Fruit fly (Drosophila melanogaster) whole organism, embryonic: ENCODE data around the gene Sgs1.

Source experiments
- B-H2 ChIP-seq: fragments of 200-800 bp; sonication (Bioruptor generic); optimal IDR thresholded peaks from 2 replicates; lab custom pipeline; 2018; ENCODE audit warnings: missing biosample characterization, mild to moderate bottlenecking, missing genetic modification characterization
- CG10959 ChIP-seq: fragments of 200-800 bp; sonication (Bioruptor generic); IDR thresholded peaks from 2 replicates; pipeline ENCODE4 v1.3.6; 2022; ENCODE audit warnings: missing biosample characterization, missing genetic modification characterization
- CG11085 ChIP-seq: fragments of 200-800 bp; sonication (Bioruptor generic); IDR thresholded peaks from 2 replicates; pipeline ENCODE4 v1.3.6; 2022; ENCODE audit warnings: missing biosample characterization, missing genetic modification characterization
- CG11247 ChIP-seq: fragments of 200-800 bp; sonication (Bioruptor generic); IDR thresholded peaks from 2 replicates; pipeline ENCODE4 v1.3.6; 2022; ENCODE audit warnings: missing biosample characterization, missing genetic modification characterization
- CG13624 ChIP-seq: fragments of 200-800 bp; sonication (Bioruptor generic); optimal IDR thresholded peaks from 2 replicates; lab custom pipeline; 2016; ENCODE audit warnings: missing biosample characterization, missing genetic modification characterization
- CG13894 ChIP-seq: fragments of 200-800 bp; sonication (Bioruptor generic); optimal IDR thresholded peaks from 3 replicates; lab custom pipeline; 2018; ENCODE audit warnings: missing biosample characterization, mild to moderate bottlenecking, missing genetic modification characterization, moderate library complexity
- CG14860 ChIP-seq: fragments of 200-800 bp; sonication (Bioruptor generic); IDR thresholded peaks from 3 replicates; pipeline ENCODE4 v1.3.6; 2022; ENCODE audit warnings: missing biosample characterization, missing genetic modification characterization; ENCODE audit not compliant: partially characterized antibody
- CG15011 ChIP-seq: fragments of 200-800 bp; sonication (Bioruptor generic); optimal IDR thresholded peaks from 3 replicates; lab custom pipeline; 2018; ENCODE audit warnings: missing biosample characterization, mild to moderate bottlenecking, missing genetic modification characterization
- CG15479 ChIP-seq: fragments of 200-800 bp; sonication (Bioruptor generic); optimal IDR thresholded peaks from 3 replicates; lab custom pipeline; 2019; ENCODE audit warnings: missing biosample characterization, mild to moderate bottlenecking, missing genetic modification characterization, moderate library complexity
- CG17361 ChIP-seq: fragments of 200-800 bp; sonication (Bioruptor generic); IDR thresholded peaks from 3 replicates; pipeline ENCODE4 v1.3.6; 2022; ENCODE audit warnings: missing biosample characterization, missing genetic modification characterization
- CG1832 ChIP-seq: fragments of 200-800 bp; sonication (Bioruptor generic); optimal IDR thresholded peaks from 2 replicates; lab custom pipeline; 2017; ENCODE audit warnings: missing biosample characterization, mild to moderate bottlenecking, missing genetic modification characterization, inconsistent platforms
- CG2116 ChIP-seq: fragments of 200-800 bp; sonication (Bioruptor generic); optimal IDR thresholded peaks from 3 replicates; lab custom pipeline; 2018; ENCODE audit warnings: missing biosample characterization, mild to moderate bottlenecking, missing genetic modification characterization
- CG2129 ChIP-seq: fragments of 200-800 bp; sonication (Bioruptor generic); IDR thresholded peaks from 2 replicates; pipeline ENCODE4 v1.3.6; 2022; ENCODE audit warnings: missing biosample characterization, missing genetic modification characterization; ENCODE audit not compliant: partially characterized antibody
- CG30020 ChIP-seq: fragments of 200-800 bp; optimal IDR thresholded peaks from 2 replicates; lab custom pipeline; 2019; ENCODE audit warnings: missing biosample characterization, mild to moderate bottlenecking, missing genetic modification characterization, moderate library complexity
- CG32772 ChIP-seq: fragments of 200-800 bp; sonication (Bioruptor generic); IDR thresholded peaks from 2 replicates; pipeline ENCODE4 v1.3.6; 2022; ENCODE audit warnings: missing biosample characterization, missing genetic modification characterization
- CG43689 ChIP-seq: fragments of 200-800 bp; sonication (Bioruptor generic); IDR thresholded peaks from 2 replicates; pipeline ENCODE4 v1.3.6; 2022; ENCODE audit warnings: missing biosample characterization, missing genetic modification characterization
- CG7745 ChIP-seq: fragments of 200-800 bp; sonication (Bioruptor generic); optimal IDR thresholded peaks from 2 replicates; lab custom pipeline; 2018; ENCODE audit warnings: missing biosample characterization, mild to moderate bottlenecking, missing genetic modification characterization, moderate library complexity
- CG7839 ChIP-seq: fragments of 200-800 bp; sonication (Bioruptor generic); optimal IDR thresholded peaks from 3 replicates; lab custom pipeline; 2018; ENCODE audit warnings: missing biosample characterization, mild to moderate bottlenecking, missing genetic modification characterization, moderate library complexity
- CG8765 ChIP-seq: fragments of 200-800 bp; sonication (Bioruptor generic); IDR thresholded peaks from 2 replicates; pipeline ENCODE4 v1.3.6; 2022; ENCODE audit warnings: missing biosample characterization, missing genetic modification characterization
- CHES-1-like ChIP-seq: fragments of 200-800 bp; sonication (Bioruptor generic); optimal IDR thresholded peaks from 2 replicates; lab custom pipeline; 2016; ENCODE audit warnings: missing biosample characterization, missing genetic modification characterization
- D19B ChIP-seq: fragments of 200-800 bp; sonication (Bioruptor generic); optimal IDR thresholded peaks from 2 replicates; lab custom pipeline; 2017; ENCODE audit warnings: missing biosample characterization, mild to moderate bottlenecking, missing genetic modification characterization
- Doc3 ChIP-seq: fragments of 200-800 bp; sonication (Bioruptor generic); IDR thresholded peaks from 3 replicates; pipeline ENCODE4 v1.3.6; 2022; ENCODE audit warnings: missing biosample characterization, missing genetic modification characterization; ENCODE audit not compliant: partially characterized antibody
- Ets65A ChIP-seq: fragments of 200-800 bp; sonication (Bioruptor generic); peaks from one replicate; lab custom pipeline; 2016; ENCODE audit warnings: missing biosample characterization, missing genetic modification characterization
- H15 ChIP-seq: fragments of 200-800 bp; sonication (Bioruptor generic); IDR thresholded peaks from 3 replicates; pipeline ENCODE4 v1.3.6; 2022; ENCODE audit warnings: missing biosample characterization, missing genetic modification characterization
- Hey ChIP-seq: fragments of 200-800 bp; sonication (Bioruptor generic); optimal IDR thresholded peaks from 3 replicates; lab custom pipeline; 2018; ENCODE audit warnings: missing biosample characterization, mild to moderate bottlenecking, missing genetic modification characterization
- Lpt ChIP-seq: fragments of >200 bp; optimal IDR thresholded peaks from 2 replicates; lab custom pipeline; 2018; ENCODE audit warnings: missing biosample characterization, missing genetic modification characterization
- NFAT ChIP-seq: fragments of 200-800 bp; sonication (Bioruptor generic); IDR thresholded peaks from 2 replicates; pipeline ENCODE4 v1.3.6; 2022; ENCODE audit warnings: missing biosample characterization, missing genetic modification characterization
- Side ChIP-seq: fragments of 200-800 bp; sonication (Bioruptor generic); optimal IDR thresholded peaks from 2 replicates; lab custom pipeline; 2016; ENCODE audit warnings: missing biosample characterization, missing genetic modification characterization
- Usf ChIP-seq: fragments of 200-800 bp; sonication (Bioruptor generic); optimal IDR thresholded peaks from 2 replicates; lab custom pipeline; 2017; ENCODE audit warnings: missing genotype, missing biosample characterization, missing genetic modification characterization
- ab ChIP-seq: fragments of 200-800 bp; sonication (Bioruptor generic); optimal IDR thresholded peaks from 2 replicates; lab custom pipeline; 2016; ENCODE audit warnings: missing biosample characterization, missing genetic modification characterization
- ato ChIP-seq: fragments of 200-800 bp; sonication (Bioruptor generic); IDR thresholded peaks from 2 replicates; pipeline ENCODE4 v1.3.6; 2022; ENCODE audit warnings: missing biosample characterization, missing genetic modification characterization; ENCODE audit not compliant: partially characterized antibody
- bab2 ChIP-seq: fragments of 200-800 bp; sonication (Bioruptor generic); optimal IDR thresholded peaks from 2 replicates; lab custom pipeline; 2016; ENCODE audit warnings: missing biosample characterization, missing genetic modification characterization
- bbx ChIP-seq: fragments of 200-800 bp; sonication (Bioruptor generic); IDR thresholded peaks from 2 replicates; pipeline ENCODE4 v1.3.6; 2022; ENCODE audit warnings: missing biosample characterization, missing genetic modification characterization; ENCODE audit not compliant: partially characterized antibody
- bcd ChIP-seq: fragments of 200-800 bp; sonication (Bioruptor generic); optimal IDR thresholded peaks from 2 replicates; lab custom pipeline; 2017; ENCODE audit warnings: missing biosample characterization, mild to moderate bottlenecking, missing genetic modification characterization
- chinmo ChIP-seq: fragments of 200-800 bp; sonication (Bioruptor generic); IDR thresholded peaks from 4 replicates; pipeline ENCODE4 v1.3.6; 2022; ENCODE audit warnings: missing biosample characterization, missing genetic modification characterization; ENCODE audit not compliant: partially characterized antibody
- dm ChIP-seq: fragments of 200-800 bp; sonication (Bioruptor generic); optimal IDR thresholded peaks from 3 replicates; lab custom pipeline; 2016; ENCODE audit warnings: missing biosample characterization, missing genetic modification characterization
- ewg ChIP-seq: fragments of 200-800 bp; sonication (Bioruptor generic); optimal IDR thresholded peaks from 3 replicates; lab custom pipeline; 2017; ENCODE audit warnings: mild to moderate bottlenecking, missing biosample characterization, missing genetic modification reagents, missing genetic modification characterization
- gcm2 ChIP-seq: fragments of 200-800 bp; sonication (Bioruptor generic); optimal IDR thresholded peaks from 2 replicates; lab custom pipeline; 2016; ENCODE audit warnings: missing biosample characterization, missing genetic modification characterization
- gt ChIP-seq: fragments of 200-800 bp; sonication (Bioruptor generic); IDR thresholded peaks from 2 replicates; pipeline ENCODE4 v1.3.6; 2022; ENCODE audit warnings: missing biosample characterization, missing genetic modification characterization
- hb ChIP-seq: fragments of 200-800 bp; sonication (Bioruptor generic); IDR thresholded peaks from 3 replicates; pipeline ENCODE4 v1.3.6; 2022; ENCODE audit warnings: missing biosample characterization, missing genetic modification characterization; ENCODE audit not compliant: partially characterized antibody
- kni ChIP-seq: fragments of 200-800 bp; sonication (Bioruptor generic); optimal IDR thresholded peaks from 3 replicates; lab custom pipeline; 2017; ENCODE audit warnings: mild to moderate bottlenecking, missing biosample characterization, missing genetic modification reagents, missing genetic modification characterization
- maf-S ChIP-seq: fragments of 200-800 bp; sonication (Bioruptor generic); optimal IDR thresholded peaks from 2 replicates; lab custom pipeline; 2016; ENCODE audit warnings: missing biosample characterization, missing genetic modification characterization
- nau ChIP-seq: fragments of 200-800 bp; sonication (Bioruptor generic); optimal IDR thresholded peaks from 3 replicates; lab custom pipeline; 2017; ENCODE audit warnings: missing biosample characterization, mild to moderate bottlenecking, missing genetic modification characterization, missing genetic modification reagents
- onecut ChIP-seq: fragments of 200-800 bp; sonication (Bioruptor generic); IDR thresholded peaks from 2 replicates; pipeline ENCODE4 v1.3.6; 2022; ENCODE audit warnings: missing biosample characterization, missing genetic modification characterization
- row ChIP-seq: fragments of 200-800 bp; sonication (Bioruptor generic); IDR thresholded peaks from 3 replicates; pipeline ENCODE4 v1.3.6; 2022; ENCODE audit warnings: missing biosample characterization, missing genetic modification characterization
- sens-2 ChIP-seq: fragments of 200-800 bp; sonication (Bioruptor generic); IDR thresholded peaks from 2 replicates; pipeline ENCODE4 v1.3.6; 2022; ENCODE audit warnings: missing biosample characterization, missing genetic modification characterization
- tin ChIP-seq: fragments of 200-800 bp; sonication (Bioruptor generic); optimal IDR thresholded peaks from 3 replicates; lab custom pipeline; 2016; ENCODE audit warnings: missing biosample characterization, missing genetic modification characterization
- tna ChIP-seq: fragments of 200-800 bp; sonication (Bioruptor generic); IDR thresholded peaks from 2 replicates; pipeline ENCODE4 v1.3.6; 2022; ENCODE audit warnings: missing biosample characterization, missing genetic modification characterization; ENCODE audit not compliant: partially characterized antibody
- ttk ChIP-seq: fragments of 200-800 bp; sonication (Bioruptor generic); IDR thresholded peaks from 2 replicates; pipeline ENCODE4 v2.1.2; 2022; ENCODE audit warnings: missing biosample characterization, missing genetic modification characterization
- unpg ChIP-seq: fragments of 200-800 bp; sonication (Bioruptor generic); optimal IDR thresholded peaks from 3 replicates; lab custom pipeline; 2018; ENCODE audit warnings: missing biosample characterization, mild to moderate bottlenecking, missing genetic modification characterization, moderate library complexity
- vnd ChIP-seq: fragments of 200-800 bp; sonication (Bioruptor generic); IDR thresholded peaks from 3 replicates; pipeline ENCODE4 v1.3.6; 2022; ENCODE audit warnings: missing biosample characterization, missing genetic modification characterization; ENCODE audit not compliant: partially characterized antibody

The Sgs1 gene

DNA sequence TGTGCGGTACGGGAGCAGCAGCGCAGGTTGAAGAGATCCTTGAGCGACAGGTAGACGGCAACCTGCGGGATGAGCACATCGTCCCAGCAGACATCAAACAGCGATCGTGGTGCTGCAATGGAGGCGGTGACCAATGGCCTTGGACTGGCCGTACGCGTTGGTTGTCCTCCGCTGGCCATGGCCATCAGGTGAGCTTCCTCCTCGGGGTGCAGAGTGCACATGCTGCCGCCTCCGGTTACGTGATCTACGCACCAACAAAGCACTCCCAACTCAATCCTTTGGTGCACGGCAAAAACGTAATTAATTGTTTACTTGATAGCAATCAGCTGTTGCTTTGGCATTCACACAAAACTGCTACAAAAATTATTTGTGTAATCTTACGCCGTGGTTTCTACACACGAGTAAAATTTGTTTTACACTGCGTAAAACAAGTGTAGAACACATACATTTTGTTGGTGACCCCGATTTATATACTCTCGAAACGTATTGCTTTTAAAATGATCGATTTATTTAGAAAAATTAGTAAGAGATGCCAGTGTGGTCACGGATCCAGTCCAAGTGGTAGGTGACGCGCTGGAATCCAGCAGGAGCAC, 12.3 kb downstream of the Sgs1 start, which contains the start of gene jet (continued):
- TF ChIP-seq unpg (no peak), CG2129 (GFP tag; lab: Robert Waterston, UW) (no peak), NFAT (GFP tag; lab: Robert Waterston, UW) (no peak), CG1832 (no peak), ewg (GFP tag; lab: Kevin White, UChicago) (no peak), Ets65A (GFP tag; lab: Kevin White, UChicago) (no peak), CG32772 (GFP tag; lab: Robert Waterston, UW) (no peak), hb (GFP tag; lab: Robert Waterston, UW) (no peak), ttk (GFP tag; lab: Robert Waterston, UW) (no peak), vnd (GFP tag; lab: Robert Waterston, UW) (peak; percentile 43; the same call in 1 of the 3 replicates), dm (no peak), CG7839 (tag; lab: Kevin White, UChicago) (no peak), Doc3 (no peak), CG11085 (GFP tag; lab: Robert Waterston, UW) (no peak), tna (GFP tag; lab: Robert Waterston, UW) (no peak), chinmo (GFP tag; lab: Robert Waterston, UW) (0 out of 4 replicates have a peak, but pooled peaks have one; percentile 23), gt (GFP tag; lab: Robert Waterston, UW) (no peak), CHES-1-like (GFP tag; lab: Kevin White, UChicago) (no peak), CG30020 (tag; lab: Kevin White, UChicago) (no peak), Side (no peak), H15 (GFP tag; lab: Robert Waterston, UW) (no peak), bab2 (GFP tag; lab: Kevin White, UChicago) (no peak), bbx (GFP tag; lab: Robert Waterston, UW) (peak; percentile 48), onecut (no peak), CG14860 (GFP tag; lab: Robert Waterston, UW) (peak; percentile 27; the same call in 1 of the 3 replicates), CG15011 (no peak), CG43689 (GFP tag; lab: Robert Waterston, UW) (no peak), CG11247 (GFP tag; lab: Robert Waterston, UW) (no peak), bcd (GFP tag; lab: Kevin White, UChicago) (no peak), Usf (GFP tag; lab: Kevin White, UChicago) (no peak), CG2116 (no peak), D19B (no peak), sens-2 (GFP tag; lab: Robert Waterston, UW) (no peak), B-H2 (GFP tag; lab: Kevin White, UChicago) (no peak), Lpt (GFP tag; lab: Kevin White, UChicago) (no peak), CG10959 (GFP tag; lab: Robert Waterston, UW) (no peak), tin (GFP tag; lab: Kevin White, UChicago) (no peak), ato (GFP tag; lab: Robert Waterston, UW) (no peak), CG7745 (tag; lab: Kevin White, UChicago) (no peak), CG13894 (no peak), maf-S (no peak), row (peak; percentile 19; the same call in 1 of the 3 replicates), gcm2 (GFP tag; lab: Kevin White, UChicago) (no peak), CG17361 (no peak), nau (no peak), ab (GFP tag; lab: Kevin White, UChicago) (no peak), CG15479 (no peak), kni (GFP tag; lab: Kevin White, UChicago) (no peak), CG13624 (GFP tag; lab: Kevin White, UChicago) (no peak), Hey (no peak), CG8765 (no peak)
